Fruit fly (Drosophila melanogaster) whole organism: ENCODE results near the gene CG42824.

Experiments used
- CG8478 ChIP-seq: fragments of >200 bp; optimal IDR thresholded peaks from 2 replicates; lab custom pipeline; 2018; ENCODE audit warnings: inconsistent platforms
- Dll ChIP-seq: fragments of >200 bp; optimal IDR thresholded peaks from 2 replicates; lab custom pipeline; 2017
- EcR ChIP-seq, 2 experiments: fragments of >200 bp; optimal IDR thresholded peaks; 2 replicates each; lab custom pipeline; 2017; ENCODE audit warnings: missing biosample characterization in 2 of 2, missing genetic modification characterization in 2 of 2, missing genetic modification reagents in 2 of 2
- psq ChIP-seq: fragments of >200 bp; optimal IDR thresholded peaks from 2 replicates; lab custom pipeline; 2017
- usp ChIP-seq: fragments of >200 bp; optimal IDR thresholded peaks from 2 replicates; lab custom pipeline; 2017; ENCODE audit warnings: missing biosample characterization, missing genetic modification characterization, mixed read lengths

DNA sequence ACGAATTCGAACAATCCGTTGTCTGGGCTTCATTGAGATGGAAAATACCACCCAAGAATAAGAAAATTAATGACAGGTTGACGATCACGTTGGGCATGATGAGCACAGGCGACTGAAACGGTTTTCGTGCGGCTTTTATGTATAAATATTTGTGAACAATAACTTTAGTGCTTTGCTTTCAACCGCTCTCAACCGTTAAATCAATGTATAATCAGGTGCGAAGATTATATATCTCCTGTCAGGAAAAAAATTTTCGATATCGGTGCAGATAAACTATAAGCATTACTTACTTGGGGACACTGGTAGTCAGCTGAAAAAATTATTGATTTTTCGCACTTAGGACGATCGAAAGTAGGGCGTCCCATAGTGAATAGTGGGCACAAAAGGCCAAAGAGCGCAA lies 1.3 kb downstream of the CG42824 start, which contains the start of gene CG42823:
- TF ChIP-seq psq = no peak
- no peak for TF ChIP-seq Dll (lab: Kevin White, UChicago)
- no peak for TF ChIP-seq CG8478 (lab: Kevin White, UChicago)
- no peak for TF ChIP-seq EcR (GFP tag; optimal IDR thresholded peaks at IDR 0.05; lab: Kevin White, UChicago)
- TF ChIP-seq usp (GFP tag; lab: Kevin White, UChicago) = no peak
